Fruit fly (Drosophila melanogaster): Measurements from ENCODE around the gene norpA.

dm6 chrX:4401540-4402138, 79.2 kb downstream of the norpA start:
- no peak for TF ChIP-seq CG6854 (GFP tag; optimal IDR thresholded peaks at IDR 0.05)
- no peak for TF ChIP-seq CG32006 (GFP tag; optimal IDR thresholded peaks at IDR 0.05)

Data from whole organism, prepupa.